Comparison of ENCODE assay signal across 4 worm cellular contexts in genomic region chrIII:6857390-6857848, ce11.
A peak's percentile ranks its signal among the peaks of the same experiment; 100 is the strongest.
TF ChIP-seq lines count a peak whose summit lies in the region.

No protein-coding gene starts in this region.

TF ChIP-seq in whole organism, L1 larva, 84 proteins besides CTCF, POLR2A, EP300 and RAD21 (continued from another document):
- TF ChIP-seq elt-2 (tag; optimal IDR thresholded peaks at IDR 0.05; lab: Kevin White, UChicago) = peak; percentile 67
- TF ChIP-seq zip-4 (GFP tag; optimal IDR thresholded peaks at IDR 0.05; lab: Kevin White, UChicago) = no peak
- peak; percentile 39 for TF ChIP-seq rnt-1 (tag; optimal IDR thresholded peaks at IDR 0.05; lab: Kevin White, UChicago)
- TF ChIP-seq ceh-82 (tag; optimal IDR thresholded peaks at IDR 0.05; lab: Kevin White, UChicago) = peak in 1 of 3 experiments; percentile 9
- TF ChIP-seq xbp-1 (tag; optimal IDR thresholded peaks at IDR 0.05; lab: Kevin White, UChicago) = peak; percentile 29
- no peak for TF ChIP-seq mab-9 (GFP tag; IDR thresholded peaks at IDR 0.05; lab: Robert Waterston, UW)
- peak; percentile 22 to 49 for TF ChIP-seq efl-1 (optimal IDR thresholded peaks at IDR 0.05; lab: Kevin White, UChicago)
- TF ChIP-seq efl-1 (GFP tag; optimal IDR thresholded peaks at IDR 0.05 in 1 of 2; lab: Kevin White, UChicago) = peak in 1 of 2 experiments; percentile 22
- TF ChIP-seq unc-130 (tag; optimal IDR thresholded peaks at IDR 0.05; lab: Kevin White, UChicago) = peak; percentile 37
- no peak for TF ChIP-seq fkh-4 (tag; optimal IDR thresholded peaks at IDR 0.05; lab: Kevin White, UChicago; ENCODE audit: borderline replicate concordance)
- peak; percentile 92 for TF ChIP-seq blmp-1 (tag; optimal IDR thresholded peaks at IDR 0.05; lab: Kevin White, UChicago)
- TF ChIP-seq snu-23 (GFP tag; optimal IDR thresholded peaks at IDR 0.05; lab: Kevin White, UChicago) = peak; percentile 78
- peak; percentile 40 for TF ChIP-seq tbx-2 (tag; optimal IDR thresholded peaks at IDR 0.05; lab: Kevin White, UChicago)
- TF ChIP-seq sox-4 (tag; optimal IDR thresholded peaks at IDR 0.05; lab: Kevin White, UChicago) = no peak
- no peak for TF ChIP-seq nhr-11 (tag; optimal IDR thresholded peaks at IDR 0.05; lab: Kevin White, UChicago)
- TF ChIP-seq unc-30 (tag; optimal IDR thresholded peaks at IDR 0.05; lab: Kevin White, UChicago) = no peak
- TF ChIP-seq nhr-90 (tag; optimal IDR thresholded peaks at IDR 0.05; lab: Kevin White, UChicago; ENCODE audit: poor library complexity) = peak; percentile 34
- TF ChIP-seq lin-35 (GFP tag; optimal IDR thresholded peaks at IDR 0.05; lab: Kevin White, UChicago) = peak; percentile 33 to 70
- peak; percentile 83 for TF ChIP-seq lin-14 (GFP tag; optimal IDR thresholded peaks at IDR 0.05; lab: Kevin White, UChicago)
- no peak for TF ChIP-seq F16B12.6 (tag; optimal IDR thresholded peaks at IDR 0.05; lab: Kevin White, UChicago)
- TF ChIP-seq nhr-19 (GFP tag; conservative IDR thresholded peaks at IDR 0.05; lab: Robert Waterston, UW) = peak; percentile 42
- no peak for TF ChIP-seq aha-1 (tag; optimal IDR thresholded peaks at IDR 0.05; lab: Kevin White, UChicago)
- peak; percentile 80 for TF ChIP-seq nhr-85 (tag; lab: Kevin White, UChicago)
- TF ChIP-seq nhr-71 (tag; optimal IDR thresholded peaks at IDR 0.05; lab: Kevin White, UChicago) = peak; percentile 70
- TF ChIP-seq egl-27 (tag; optimal IDR thresholded peaks at IDR 0.05; lab: Kevin White, UChicago) = no peak
- TF ChIP-seq hlh-17 (GFP tag; optimal IDR thresholded peaks at IDR 0.05; lab: Kevin White, UChicago; ENCODE audit: borderline replicate concordance) = no peak
- no peak for TF ChIP-seq ceh-88 (GFP tag; IDR thresholded peaks at IDR 0.05; lab: Robert Waterston, UW)
- TF ChIP-seq mep-1 (tag; optimal IDR thresholded peaks at IDR 0.05; lab: Kevin White, UChicago) = peak; percentile 76
- no peak for TF ChIP-seq swsn-7 (tag; optimal IDR thresholded peaks at IDR 0.05; lab: Kevin White, UChicago)

TF ChIP-seq in whole organism, L2 larva, 48 proteins besides CTCF, POLR2A, EP300 and RAD21 (continued from another document):
- TF ChIP-seq nhr-129 (tag; optimal IDR thresholded peaks at IDR 0.05; lab: Kevin White, UChicago) = peak; percentile 85

TF ChIP-seq in whole organism, L3 larva, 47 proteins besides CTCF, POLR2A, EP300 and RAD21 (continued from another document):
- TF ChIP-seq pha-4 (tag; optimal IDR thresholded peaks at IDR 0.05; lab: Kevin White, UChicago) (peak; percentile 79), nhr-11 (tag; optimal IDR thresholded peaks at IDR 0.05; lab: Kevin White, UChicago) (no peak)
TF ChIP-seq in whole organism, L3 larva: peak in this region for 11.

TF ChIP-seq in whole organism, L4 larva, 104 proteins besides CTCF, POLR2A, EP300 and RAD21 (continued from another document):
- TF ChIP-seq mxl-3 (GFP tag; optimal IDR thresholded peaks at IDR 0.05; lab: Kevin White, UChicago) (peak; percentile 10), nhr-41 (GFP tag; IDR thresholded peaks at IDR 0.05; lab: Robert Waterston, UW) (no peak), jun-1 (tag; optimal IDR thresholded peaks at IDR 0.05; lab: Kevin White, UChicago) (peak; percentile 43), ces-1 (GFP tag; optimal IDR thresholded peaks at IDR 0.05; lab: Kevin White, UChicago) (no peak), pha-4 (GFP tag; IDR thresholded peaks at IDR 0.05; lab: Robert Waterston, UW) (no peak), pha-4 (tag; optimal IDR thresholded peaks at IDR 0.05; lab: Kevin White, UChicago) (peak; percentile 80), daf-16 (GFP tag; optimal IDR thresholded peaks at IDR 0.05; lab: Kevin White, UChicago) (peak in 1 of 2 experiments; percentile 44), daf-16 (tag; optimal IDR thresholded peaks at IDR 0.05; lab: Kevin White, UChicago) (peak; percentile 86), dmd-6 (GFP tag; IDR thresholded peaks at IDR 0.05; lab: Robert Waterston, UW) (peak; percentile 73), F49E8.2 (tag; optimal IDR thresholded peaks at IDR 0.05; lab: Kevin White, UChicago; ENCODE audit: borderline replicate concordance) (no peak), ZK546.5 (tag; optimal IDR thresholded peaks at IDR 0.05; lab: Kevin White, UChicago) (no peak), mes-2 (tag; optimal IDR thresholded peaks at IDR 0.05; lab: Kevin White, UChicago; ENCODE audit: poor library complexity, severe bottlenecking) (peak; percentile 28), hmg-1.1 (GFP tag; IDR thresholded peaks at IDR 0.05; lab: Robert Waterston, UW) (no peak), nhr-77 (tag; optimal IDR thresholded peaks at IDR 0.05; lab: Kevin White, UChicago) (peak; percentile 71), lin-1 (GFP tag; IDR thresholded peaks at IDR 0.05; lab: Robert Waterston, UW) (peak; percentile 64; the same call in 1 of the 2 replicates), saeg-2 (GFP tag; IDR thresholded peaks at IDR 0.05; lab: Robert Waterston, UW) (no peak), nhr-76 (tag; optimal IDR thresholded peaks at IDR 0.05; lab: Kevin White, UChicago) (no peak), dve-1 (tag; optimal IDR thresholded peaks at IDR 0.05; lab: Kevin White, UChicago; ENCODE audit: insufficient read depth) (peak; percentile 77), F26F4.8 (GFP tag; conservative IDR thresholded peaks at IDR 0.05; lab: Robert Waterston, UW) (no peak), unc-62 (GFP tag; optimal IDR thresholded peaks at IDR 0.05 in 1 of 2; lab: Kevin White, UChicago) (peak in 1 of 2 experiments; percentile 89), unc-62 (tag; optimal IDR thresholded peaks at IDR 0.05; lab: Kevin White, UChicago) (no peak), fkh-10 (GFP tag; optimal IDR thresholded peaks at IDR 0.05; lab: Kevin White, UChicago) (no peak), Y105C5A.15 (GFP tag; IDR thresholded peaks at IDR 0.05; lab: Robert Waterston, UW) (no peak), pqm-1 (tag; optimal IDR thresholded peaks at IDR 0.05; lab: Kevin White, UChicago) (peak; percentile 65), ceh-82 (tag; optimal IDR thresholded peaks at IDR 0.05; lab: Kevin White, UChicago) (no peak), vab-7 (GFP tag; IDR thresholded peaks at IDR 0.05; lab: Robert Waterston, UW) (no peak), lsy-2 (tag; optimal IDR thresholded peaks at IDR 0.05; lab: Kevin White, UChicago) (peak; percentile 5 to 30), tra-1 (GFP tag; IDR thresholded peaks at IDR 0.05; lab: Robert Waterston, UW) (0 out of 2 replicates have a peak, but pooled peaks have one; percentile 15), zfp-3 (GFP tag; conservative IDR thresholded peaks at IDR 0.05; lab: Robert Waterston, UW) (no peak), nhr-10 (tag; optimal IDR thresholded peaks at IDR 0.05; lab: Kevin White, UChicago) (peak; percentile 69), dmd-8 (GFP tag; IDR thresholded peaks at IDR 0.05; lab: Robert Waterston, UW) (no peak), lin-38 (GFP tag; IDR thresholded peaks at IDR 0.05; lab: Robert Waterston, UW) (peak; percentile 23; the same call in 1 of the 2 replicates), nhr-48 (tag; optimal IDR thresholded peaks at IDR 0.05; lab: Kevin White, UChicago) (peak; percentile 70), mdl-1 (tag; optimal IDR thresholded peaks at IDR 0.05; lab: Kevin White, UChicago) (peak; percentile 65 to 86), daf-8 (GFP tag; IDR thresholded peaks at IDR 0.05; lab: Robert Waterston, UW) (no peak), R02D3.7 (tag; optimal IDR thresholded peaks at IDR 0.05; lab: Kevin White, UChicago) (no peak), hlh-30 (tag; optimal IDR thresholded peaks at IDR 0.05; lab: Kevin White, UChicago; ENCODE audit: insufficient read depth) (peak; percentile 74), tag-97 (GFP tag; IDR thresholded peaks at IDR 0.05; lab: Robert Waterston, UW) (no peak), T20F7.1 (GFP tag; optimal IDR thresholded peaks at IDR 0.05; lab: Kevin White, UChicago) (peak; percentile 52), ceh-44 (GFP tag; IDR thresholded peaks at IDR 0.05; lab: Robert Waterston, UW) (no peak), snpc-4 (tag; optimal IDR thresholded peaks at IDR 0.05; lab: Kevin White, UChicago) (no peak), nhr-237 (tag; optimal IDR thresholded peaks at IDR 0.05; lab: Kevin White, UChicago) (no peak), mxl-2 (GFP tag; conservative IDR thresholded peaks at IDR 0.05; lab: Robert Waterston, UW) (no peak), zip-2 (tag; optimal IDR thresholded peaks at IDR 0.05; lab: Kevin White, UChicago) (peak; percentile 82)
